Fruit fly (Drosophila melanogaster): ENCODE results near the gene Dd.
A peak's percentile ranks its signal among the peaks of the same experiment; 100 is the strongest.

The Dd gene

dm6 chrX:21349800-21350309, 26.0 kb upstream of the Dd start, which contains the start of the genes peng and sol (continued):
- TF ChIP-seq ken (GFP tag; IDR thresholded peaks at IDR 0.05), result 0 out of 3 replicates have a peak, but pooled peaks have one; percentile 38
- no peak for TF ChIP-seq CG17568 (GFP tag; optimal IDR thresholded peaks at IDR 0.05)
- TF ChIP-seq knrl (GFP tag; IDR thresholded peaks at IDR 0.05; ENCODE audit: partially characterized antibody), result no peak
- no peak for TF ChIP-seq D (optimal IDR thresholded peaks at IDR 0.05)
- TF ChIP-seq D (GFP tag; optimal IDR thresholded peaks at IDR 0.05), result peak; percentile 44
- peak; percentile 50 for TF ChIP-seq CG18011 (GFP tag; optimal IDR thresholded peaks at IDR 0.05)
- no peak for TF ChIP-seq crol (GFP tag; IDR thresholded peaks at IDR 0.05)
- no peak for TF ChIP-seq dan (GFP tag; IDR thresholded peaks at IDR 0.05)
- peak; percentile 15 for TF ChIP-seq ab (GFP tag; optimal IDR thresholded peaks at IDR 0.05)
- peak; percentile 73 for TF ChIP-seq CG12104 (GFP tag; optimal IDR thresholded peaks at IDR 0.05)
- no peak for TF ChIP-seq CG6654 (GFP tag; optimal IDR thresholded peaks at IDR 0.05)
- TF ChIP-seq CG10366 (GFP tag; IDR thresholded peaks at IDR 0.05), result peak; percentile 59
- peak; percentile 46 for TF ChIP-seq B-H1 (GFP tag; IDR thresholded peaks at IDR 0.05)
- TF ChIP-seq CG18619 (GFP tag; optimal IDR thresholded peaks at IDR 0.05), result peak; percentile 57
- no peak for TF ChIP-seq kni (GFP tag; optimal IDR thresholded peaks at IDR 0.05)
- peak; percentile 76 for TF ChIP-seq CG13624 (GFP tag; optimal IDR thresholded peaks at IDR 0.05)
- TF ChIP-seq CG18476 (GFP tag; optimal IDR thresholded peaks at IDR 0.05), result peak; percentile 69
- TF ChIP-seq CG9817 (tag; optimal IDR thresholded peaks at IDR 0.05), result peak; percentile 62
- TF ChIP-seq Bteb2 (GFP tag; optimal IDR thresholded peaks at IDR 0.05), result peak; percentile 64
- no peak for TF ChIP-seq ap (GFP tag; IDR thresholded peaks at IDR 0.05)
- peak; percentile 76 for TF ChIP-seq Hr3 (GFP tag; optimal IDR thresholded peaks at IDR 0.05)
- TF ChIP-seq fd102C (GFP tag; optimal IDR thresholded peaks at IDR 0.05), result no peak
- TF ChIP-seq Blimp-1 (GFP tag; optimal IDR thresholded peaks at IDR 0.05), result peak; percentile 57
- peak; percentile 92 for TF ChIP-seq Med (GFP tag)
- TF ChIP-seq CG32532 (GFP tag; IDR thresholded peaks at IDR 0.05), result peak; percentile 62
- TF ChIP-seq Trl (optimal IDR thresholded peaks at IDR 0.05), result no peak
- TF ChIP-seq Trl (GFP tag; optimal IDR thresholded peaks at IDR 0.05), result peak; percentile 58
- TF ChIP-seq tgo (GFP tag; IDR thresholded peaks at IDR 0.05), result peak; percentile 73
- TF ChIP-seq CTCF (GFP tag; optimal IDR thresholded peaks at IDR 0.05), result peak; percentile 18
- no peak for TF ChIP-seq Optix (GFP tag; IDR thresholded peaks at IDR 0.05)
- peak; percentile 36 for TF ChIP-seq eyg (GFP tag; optimal IDR thresholded peaks at IDR 0.05)
- TF ChIP-seq Antp (GFP tag; optimal IDR thresholded peaks at IDR 0.05), result peak; percentile 78
- TF ChIP-seq Vsx1 (GFP tag; optimal IDR thresholded peaks at IDR 0.05), result no peak
- no peak for TF ChIP-seq CG3726 (GFP tag; IDR thresholded peaks at IDR 0.05)
- TF ChIP-seq chinmo (GFP tag; IDR thresholded peaks at IDR 0.05; ENCODE audit: partially characterized antibody), result no peak
- TF ChIP-seq CG10979 (tag; optimal IDR thresholded peaks at IDR 0.05), result peak; percentile 55
- peak; percentile 73 for TF ChIP-seq CG33213 (GFP tag; optimal IDR thresholded peaks at IDR 0.05)
- peak; percentile 49 for TF ChIP-seq Fer2 (tag; optimal IDR thresholded peaks at IDR 0.05)
- TF ChIP-seq Dek (tag; optimal IDR thresholded peaks at IDR 0.05), result peak; percentile 66
- TF ChIP-seq slou (GFP tag; optimal IDR thresholded peaks at IDR 0.05), result peak; percentile 77
- TF ChIP-seq luna (GFP tag; optimal IDR thresholded peaks at IDR 0.05), result peak; percentile 32
- peak in 1 of 3 experiments; percentile 66 for TF ChIP-seq lola (GFP tag; optimal IDR thresholded peaks at IDR 0.05)
- peak; percentile 49 for TF ChIP-seq ftz-f1 (GFP tag; optimal IDR thresholded peaks at IDR 0.05)
- TF ChIP-seq CG2120 (GFP tag; optimal IDR thresholded peaks at IDR 0.05), result peak; percentile 89
- peak; percentile 80 for TF ChIP-seq CG14710 (tag; optimal IDR thresholded peaks at IDR 0.05)
- TF ChIP-seq lmd (GFP tag; IDR thresholded peaks at IDR 0.05), result peak; percentile 58
- TF ChIP-seq H15 (GFP tag; IDR thresholded peaks at IDR 0.05), result peak; percentile 42; the same call in 1 of the 3 replicates
- TF ChIP-seq CG1647 (GFP tag; optimal IDR thresholded peaks at IDR 0.05), result peak; percentile 40
- TF ChIP-seq pb (GFP tag; optimal IDR thresholded peaks at IDR 0.05), result no peak
- TF ChIP-seq Elba2 (GFP tag; optimal IDR thresholded peaks at IDR 0.05), result peak; percentile 15
- TF ChIP-seq CG7372 (GFP tag; IDR thresholded peaks at IDR 0.05), result 0 out of 2 replicates have a peak, but pooled peaks have one; percentile 31
- peak; percentile 64 for TF ChIP-seq H2.0 (GFP tag; IDR thresholded peaks at IDR 0.05)

Measured in whole organism, embryonic.